Worm (Caenorhabditis elegans) whole organism, L1 larva: ENCODE data around the gene pals-27.

Experiments
- C34B4.2 ChIP-seq: sonication (generic microtip); optimal IDR thresholded peaks from 2 replicates; lab custom pipeline; 2017; ENCODE audit warnings: mild to moderate bottlenecking, missing genetic modification characterization, missing compliant biosample characterization
- F16B12.6 ChIP-seq: fragments of 150-350 bp; optimal IDR thresholded peaks from 2 replicates; lab custom pipeline; 2014; ENCODE audit warnings: missing biosample characterization, missing genetic modification characterization
- ama-1 ChIP-seq: fragments of 150-350 bp; optimal IDR thresholded peaks from 2 replicates; lab custom pipeline; 2014
- blmp-1 ChIP-seq: fragments of 150-350 bp; optimal IDR thresholded peaks from 2 replicates; lab custom pipeline; 2014; ENCODE audit warnings: missing biosample characterization, missing genetic modification characterization
- ceh-63 ChIP-seq: fragments of 200-800 bp; sonication (Bioruptor generic); optimal IDR thresholded peaks from 2 replicates; lab custom pipeline; 2018; ENCODE audit warnings: mild to moderate bottlenecking, missing genetic modification characterization, missing compliant biosample characterization
- dpl-1 ChIP-seq, 3 experiments: fragments of 150-350 bp in 2 of 3; sonication (generic microtip) in 1 of 3; optimal IDR thresholded peaks; 2 replicates each; lab custom pipeline; 2014 to 2017; ENCODE audit warnings: missing biosample characterization in 3 of 3, missing genetic modification characterization in 3 of 3, missing genetic modification reagents in 3 of 3
- efl-1 ChIP-seq, 4 experiments: fragments of 150-350 bp; optimal IDR thresholded peaks in 3 of 4; peaks in 1 of 4; 1 replicate in 1 of 4; 2 replicates in 3 of 4; lab custom pipeline; 2014; ENCODE audit warnings: missing biosample characterization in 2 of 4, missing genetic modification characterization in 2 of 4, missing genetic modification reagents in 2 of 4
- elt-2 ChIP-seq: sonication (generic microtip); optimal IDR thresholded peaks from 2 replicates; lab custom pipeline; 2016; ENCODE audit warnings: missing genetic modification characterization, mild to moderate bottlenecking, inconsistent platforms, missing compliant biosample characterization, missing genetic modification reagents
- elt-3 ChIP-seq, 6 experiments: fragments of 150-350 bp in 1 of 6; sonication (generic microtip); optimal IDR thresholded peaks; 2 replicates each; lab custom pipeline; 2017 to 2018; ENCODE audit warnings: missing biosample characterization in 6 of 6, missing genetic modification characterization in 6 of 6, inconsistent platforms in 1 of 6
- ets-5 ChIP-seq: fragments of 200-800 bp; sonication (Bioruptor generic); IDR thresholded peaks from 2 replicates; pipeline ENCODE4 v1.3.6; 2022; ENCODE audit warnings: missing genetic modification characterization, missing compliant biosample characterization
- fos-1 ChIP-seq: fragments of 150-350 bp; optimal IDR thresholded peaks from 2 replicates; lab custom pipeline; 2014; ENCODE audit warnings: missing biosample characterization, missing genetic modification characterization
- hlh-17 ChIP-seq: fragments of 200-800 bp; sonication (Bioruptor generic); optimal IDR thresholded peaks from 2 replicates; lab custom pipeline; 2018; ENCODE audit warnings: missing genetic modification characterization, mild to moderate bottlenecking, missing compliant biosample characterization, moderate library complexity, borderline replicate concordance
- hlh-4 ChIP-seq: sonication (generic microtip); optimal IDR thresholded peaks from 2 replicates; lab custom pipeline; 2016; ENCODE audit warnings: mild to moderate bottlenecking, missing genetic modification characterization, missing compliant biosample characterization
- lin-15B ChIP-seq: fragments of 150-350 bp; sonication (generic microtip); optimal IDR thresholded peaks from 3 replicates; lab custom pipeline; 2014; ENCODE audit warnings: missing biosample characterization, missing genetic modification characterization
- lin-35 ChIP-seq, 2 experiments: fragments of 150-350 bp; optimal IDR thresholded peaks; 2 replicates each; lab custom pipeline; 2014; ENCODE audit warnings: missing biosample characterization in 2 of 2, missing genetic modification characterization in 2 of 2, missing genetic modification reagents in 2 of 2
- lsy-2 ChIP-seq, 2 experiments: fragments of 150-350 bp; optimal IDR thresholded peaks; 2 replicates each; lab custom pipeline; 2014; ENCODE audit warnings: missing biosample characterization in 2 of 2, missing genetic modification characterization in 2 of 2
- mab-9 ChIP-seq: fragments of 200-800 bp; sonication (Bioruptor generic); IDR thresholded peaks from 2 replicates; pipeline ENCODE4 v1.3.6; 2022; ENCODE audit warnings: missing genetic modification reagents, missing genetic modification characterization, missing compliant biosample characterization
- mef-2 ChIP-seq: fragments of 150-350 bp; optimal IDR thresholded peaks from 2 replicates; lab custom pipeline; 2014; ENCODE audit warnings: missing biosample characterization, missing genetic modification characterization
- nhr-11 ChIP-seq: fragments of 150-350 bp; optimal IDR thresholded peaks from 2 replicates; lab custom pipeline; 2014; ENCODE audit warnings: missing biosample characterization, missing genetic modification characterization
- nhr-237 ChIP-seq: fragments of 150-350 bp; optimal IDR thresholded peaks from 2 replicates; lab custom pipeline; 2014; ENCODE audit warnings: missing biosample characterization, missing genetic modification characterization
- nhr-28 ChIP-seq: fragments of 150-350 bp; optimal IDR thresholded peaks from 2 replicates; lab custom pipeline; 2014; ENCODE audit warnings: missing biosample characterization, missing genetic modification characterization
- nhr-47 ChIP-seq: sonication (generic microtip); optimal IDR thresholded peaks from 2 replicates; lab custom pipeline; 2016; ENCODE audit warnings: mild to moderate bottlenecking, missing genetic modification characterization, moderate library complexity, missing compliant biosample characterization
- nhr-84 ChIP-seq: sonication (generic microtip); optimal IDR thresholded peaks from 2 replicates; lab custom pipeline; 2017; ENCODE audit warnings: missing biosample characterization, missing genetic modification characterization
- nhr-85 ChIP-seq: sonication (generic microtip); peaks from one replicate; lab custom pipeline; 2016; ENCODE audit warnings: missing genetic modification characterization, inconsistent platforms, missing compliant biosample characterization
- nhr-90 ChIP-seq: sonication (generic microtip); optimal IDR thresholded peaks from 2 replicates; lab custom pipeline; 2016; ENCODE audit warnings: mild to moderate bottlenecking, missing genetic modification characterization, missing compliant biosample characterization; ENCODE audit not compliant: poor library complexity
- pax-3 ChIP-seq: fragments of 200-800 bp; sonication (Bioruptor generic); optimal IDR thresholded peaks from 2 replicates; lab custom pipeline; 2018; ENCODE audit warnings: mild to moderate bottlenecking, missing genetic modification characterization, moderate library complexity, missing compliant biosample characterization
- pqm-1 ChIP-seq: sonication (generic microtip); optimal IDR thresholded peaks from 3 replicates; lab custom pipeline; 2017; ENCODE audit warnings: missing biosample characterization, missing genetic modification characterization
- rnt-1 ChIP-seq: sonication (generic microtip); optimal IDR thresholded peaks from 2 replicates; lab custom pipeline; 2016; ENCODE audit warnings: mild to moderate bottlenecking, missing genetic modification characterization, moderate library complexity, missing compliant biosample characterization
- skn-1 ChIP-seq: fragments of 150-350 bp; optimal IDR thresholded peaks from 2 replicates; lab custom pipeline; 2014; ENCODE audit warnings: missing biosample characterization, missing genetic modification characterization
- snpc-4 ChIP-seq: fragments of 150-350 bp; optimal IDR thresholded peaks from 2 replicates; lab custom pipeline; 2014; ENCODE audit warnings: missing biosample characterization, missing genetic modification characterization
- sox-4 ChIP-seq: sonication (generic microtip); optimal IDR thresholded peaks from 2 replicates; lab custom pipeline; 2016; ENCODE audit warnings: missing genetic modification characterization, missing compliant biosample characterization
- swsn-7 ChIP-seq: sonication (generic microtip); optimal IDR thresholded peaks from 2 replicates; lab custom pipeline; 2016; ENCODE audit warnings: missing genetic modification characterization, missing compliant biosample characterization
- unc-30 ChIP-seq: sonication (generic microtip); optimal IDR thresholded peaks from 2 replicates; lab custom pipeline; 2017; ENCODE audit warnings: missing biosample characterization, missing genetic modification characterization
- unc-98 ChIP-seq: fragments of 200-800 bp; sonication (Bioruptor generic); IDR thresholded peaks from 2 replicates; pipeline ENCODE4 v1.3.6; 2022; ENCODE audit warnings: missing genetic modification characterization, missing compliant biosample characterization
- vab-15 ChIP-seq: sonication (generic microtip); optimal IDR thresholded peaks from 2 replicates; lab custom pipeline; 2017; ENCODE audit warnings: missing genotype, mild to moderate bottlenecking, missing genetic modification characterization, missing compliant biosample characterization
- ztf-11 ChIP-seq, 2 experiments: sonication (generic microtip); optimal IDR thresholded peaks; 2 replicates each; lab custom pipeline; 2016 to 2017; ENCODE audit warnings: missing genetic modification characterization in 2 of 2, missing biosample characterization in 1 of 2, missing compliant biosample characterization in 1 of 2

pals-27 gene

ce11 chrIII:4391319-4391718 is 9.9 kb downstream of the pals-27 start:
- TF ChIP-seq nhr-90 (tag; lab: Kevin White, UChicago) (no peak), blmp-1 (tag; lab: Kevin White, UChicago) (peak; percentile 88)

ce11 chrIII:4391938-4392337 is 10.5 kb downstream of the pals-27 start:
- TF ChIP-seq elt-3 (tag; optimal IDR thresholded peaks at IDR 0.05; lab: Kevin White, UChicago) (peak in 1 of 6 experiments; percentile 39), hlh-17 (GFP tag; lab: Kevin White, UChicago) (no peak), blmp-1 (tag; lab: Kevin White, UChicago) (peak; percentile 72), nhr-85 (tag; lab: Kevin White, UChicago) (peak; percentile 49)

- TF ChIP-seq rnt-1 (tag; lab: Kevin White, UChicago) (no peak), lsy-2 (tag; optimal IDR thresholded peaks at IDR 0.05; lab: Kevin White, UChicago) (no peak), mab-9 (GFP tag; lab: Robert Waterston, UW) (no peak), pax-3 (tag; lab: Kevin White, UChicago) (no peak), nhr-47 (tag; lab: Kevin White, UChicago) (no peak), ama-1 (lab: Kevin White, UChicago) (no peak), ztf-11 (tag; optimal IDR thresholded peaks at IDR 0.05; lab: Kevin White, UChicago) (no peak), skn-1 (no peak)
Measured at ce11 chrIII:4394496-4394895, 13.1 kb downstream of the pals-27 start, which contains the start of gene R07E5.4. Gene R07E5.4 (plus strand): TSS chrIII:4394796.

- no peak for TF ChIP-seq blmp-1 (tag; lab: Kevin White, UChicago)
- no peak for TF ChIP-seq mef-2 (tag; lab: Kevin White, UChicago)
- TF ChIP-seq nhr-237 (tag; lab: Kevin White, UChicago): no peak
- no peak for TF ChIP-seq ets-5 (GFP tag; lab: Robert Waterston, UW)
- no peak for TF ChIP-seq ceh-63 (GFP tag; lab: Kevin White, UChicago)
- TF ChIP-seq unc-98 (GFP tag; lab: Robert Waterston, UW): no peak
- no peak for TF ChIP-seq elt-3 (tag; optimal IDR thresholded peaks at IDR 0.05; lab: Kevin White, UChicago)
- no peak for TF ChIP-seq dpl-1 (GFP tag; optimal IDR thresholded peaks at IDR 0.05; lab: Kevin White, UChicago)
- TF ChIP-seq mab-9 (GFP tag; lab: Robert Waterston, UW): no peak
- TF ChIP-seq vab-15 (tag; lab: Kevin White, UChicago): no peak
- no peak for TF ChIP-seq snpc-4 (tag; lab: Kevin White, UChicago)
- no peak for TF ChIP-seq fos-1 (tag; lab: Kevin White, UChicago)
- TF ChIP-seq nhr-47 (tag; lab: Kevin White, UChicago): no peak
- no peak for TF ChIP-seq C34B4.2 (tag; lab: Kevin White, UChicago)
Measured at ce11 chrIII:4395857-4396256, 14.4 kb downstream of the pals-27 start.

- TF ChIP-seq nhr-11 (tag; lab: Kevin White, UChicago) (no peak), lin-15B (tag; lab: Kevin White, UChicago) (no peak), F16B12.6 (no peak), sox-4 (tag; lab: Kevin White, UChicago) (no peak), elt-3 (tag; optimal IDR thresholded peaks at IDR 0.05; lab: Kevin White, UChicago) (no peak), skn-1 (no peak), elt-2 (tag; lab: Kevin White, UChicago) (no peak), blmp-1 (tag; lab: Kevin White, UChicago) (no peak), nhr-28 (no peak), pqm-1 (tag; lab: Kevin White, UChicago) (no peak), efl-1 (optimal IDR thresholded peaks at IDR 0.05; lab: Kevin White, UChicago) (no peak), efl-1 (GFP tag; optimal IDR thresholded peaks at IDR 0.05 in 1 of 2; lab: Kevin White, UChicago) (no peak), nhr-47 (tag; lab: Kevin White, UChicago) (no peak), swsn-7 (no peak), nhr-84 (tag; lab: Kevin White, UChicago) (no peak), hlh-4 (tag; lab: Kevin White, UChicago) (no peak), dpl-1 (GFP tag; optimal IDR thresholded peaks at IDR 0.05; lab: Kevin White, UChicago) (no peak), unc-30 (no peak), lin-35 (GFP tag; optimal IDR thresholded peaks at IDR 0.05; lab: Kevin White, UChicago) (no peak)
- TF ChIP-seq, all 84 proteins: peak for 0
Measured at ce11 chrIII:4397115-4397514, 15.7 kb downstream of the pals-27 start, which contains the start of gene R07E5.5. Gene R07E5.5 (plus strand): TSS chrIII:4397415.
